Worm (Caenorhabditis elegans): ENCODE measurements around the gene T10C6.7.

DNA sequence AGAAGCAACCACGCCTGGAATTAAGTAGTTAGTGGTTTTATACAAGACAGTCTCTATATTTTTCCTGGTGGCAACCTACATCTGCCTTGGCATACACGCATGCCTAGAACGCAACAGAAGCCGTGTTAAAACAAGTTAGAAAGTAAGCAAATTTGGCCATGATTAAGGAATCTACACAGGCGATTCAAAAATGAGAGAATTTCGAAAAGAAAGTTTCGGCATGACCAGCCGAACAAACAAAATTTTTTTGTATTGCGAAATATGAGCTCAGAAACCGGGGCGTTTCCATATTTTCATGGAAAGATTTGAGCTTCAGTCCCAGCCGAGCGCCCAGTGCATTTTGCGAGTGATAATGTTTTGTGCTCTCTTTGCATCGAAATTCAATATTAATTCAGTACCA is 28.6 kb upstream of the T10C6.7 start, which contains the start of gene F14H3.15:
- no peak for TF ChIP-seq nhr-10 (tag; optimal IDR thresholded peaks at IDR 0.05)
- no peak for TF ChIP-seq lsy-2 (tag; optimal IDR thresholded peaks at IDR 0.05)
- no peak for TF ChIP-seq nhr-25 (tag; optimal IDR thresholded peaks at IDR 0.05)
- no peak for TF ChIP-seq fos-1 (tag; optimal IDR thresholded peaks at IDR 0.05)
- TF ChIP-seq ztf-11 (tag; optimal IDR thresholded peaks at IDR 0.05) = no peak
- TF ChIP-seq nhr-11 (tag; optimal IDR thresholded peaks at IDR 0.05) = no peak
- no peak for TF ChIP-seq elt-3 (tag; optimal IDR thresholded peaks at IDR 0.05)
- no peak for TF ChIP-seq ztf-4 (tag; optimal IDR thresholded peaks at IDR 0.05)
- no peak for TF ChIP-seq alr-1 (tag; optimal IDR thresholded peaks at IDR 0.05)
- TF ChIP-seq mbf-1 (tag; optimal IDR thresholded peaks at IDR 0.05) = no peak
- no peak for TF ChIP-seq nhr-77 (tag; optimal IDR thresholded peaks at IDR 0.05)
- no peak for TF ChIP-seq blmp-1 (tag; optimal IDR thresholded peaks at IDR 0.05; ENCODE audit: insufficient read depth)
